Worm (Caenorhabditis elegans): ENCODE results near the gene Y1A5A.1.

Y1A5A.1 gene

DNA sequence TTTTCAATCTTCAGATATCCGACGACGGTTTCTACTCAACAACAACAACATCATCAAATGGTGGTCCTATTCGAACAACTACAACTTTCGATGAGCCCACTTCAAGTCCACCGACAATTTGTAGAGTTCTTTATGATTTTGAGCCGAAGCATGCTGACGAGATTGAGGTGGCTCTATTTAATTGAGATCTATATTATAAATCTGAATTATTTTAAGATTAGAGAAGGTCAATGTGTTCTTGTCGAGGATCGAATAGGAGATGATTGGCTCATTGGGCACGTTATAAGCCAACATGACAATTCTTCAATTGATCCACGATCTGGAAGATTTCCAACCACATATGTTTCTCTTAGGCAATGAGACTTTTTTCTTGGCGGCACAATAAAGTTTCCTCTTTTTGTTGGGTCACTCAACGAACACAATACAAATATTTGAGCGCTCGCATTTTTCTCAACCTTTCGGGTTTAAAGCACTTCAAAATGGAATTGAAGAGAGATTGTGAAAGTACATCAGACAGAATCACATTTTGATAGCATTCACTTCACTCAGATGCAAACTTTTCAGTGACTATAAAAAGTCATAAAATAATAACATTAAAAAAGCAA is 29.0 kb upstream of the Y1A5A.1 start:
- TF ChIP-seq pha-4 (tag; optimal IDR thresholded peaks at IDR 0.05) (peak; percentile 60), nhr-77 (tag; optimal IDR thresholded peaks at IDR 0.05) (no peak), lin-15B (tag; optimal IDR thresholded peaks at IDR 0.05) (no peak), skn-1 (tag; optimal IDR thresholded peaks at IDR 0.05) (no peak), ztf-4 (tag; optimal IDR thresholded peaks at IDR 0.05) (peak; percentile 57), mml-1 (tag; optimal IDR thresholded peaks at IDR 0.05) (no peak), sea-2 (GFP tag; optimal IDR thresholded peaks at IDR 0.05) (no peak), unc-62 (GFP tag; optimal IDR thresholded peaks at IDR 0.05) (no peak), egl-5 (tag; optimal IDR thresholded peaks at IDR 0.05) (no peak), ztf-11 (tag; optimal IDR thresholded peaks at IDR 0.05) (no peak), ceh-28 (tag; optimal IDR thresholded peaks at IDR 0.05) (peak; percentile 40), nhr-25 (tag; optimal IDR thresholded peaks at IDR 0.05) (no peak), lsy-12 (tag; optimal IDR thresholded peaks at IDR 0.05) (peak; percentile 26), nhr-28 (tag; optimal IDR thresholded peaks at IDR 0.05) (no peak), nhr-12 (tag; optimal IDR thresholded peaks at IDR 0.05) (no peak), ama-1 (optimal IDR thresholded peaks at IDR 0.05) (peak; percentile 72), ceh-16 (tag; optimal IDR thresholded peaks at IDR 0.05) (no peak), zag-1 (tag; optimal IDR thresholded peaks at IDR 0.05) (no peak), elt-2 (tag; optimal IDR thresholded peaks at IDR 0.05) (peak; percentile 7), ceh-9 (tag; optimal IDR thresholded peaks at IDR 0.05) (no peak), eor-1 (tag; optimal IDR thresholded peaks at IDR 0.05) (no peak), ZK546.5 (tag; optimal IDR thresholded peaks at IDR 0.05) (no peak), snpc-4 (tag; optimal IDR thresholded peaks at IDR 0.05) (no peak), hmg-11 (tag; optimal IDR thresholded peaks at IDR 0.05) (no peak), mdl-1 (tag; optimal IDR thresholded peaks at IDR 0.05) (no peak), daf-12 (tag; optimal IDR thresholded peaks at IDR 0.05) (no peak), nhr-11 (tag; optimal IDR thresholded peaks at IDR 0.05) (no peak), pqm-1 (tag; optimal IDR thresholded peaks at IDR 0.05) (no peak), nfya-1 (tag; optimal IDR thresholded peaks at IDR 0.05; ENCODE audit: insufficient read depth) (no peak), fos-1 (tag; optimal IDR thresholded peaks at IDR 0.05) (no peak), nhr-43 (tag; optimal IDR thresholded peaks at IDR 0.05; ENCODE audit: poor library complexity, severe bottlenecking) (peak; percentile 52), R02D3.7 (tag; optimal IDR thresholded peaks at IDR 0.05) (no peak), fkh-2 (tag; optimal IDR thresholded peaks at IDR 0.05) (no peak), fkh-10 (GFP tag; optimal IDR thresholded peaks at IDR 0.05) (no peak), nhr-23 (tag; optimal IDR thresholded peaks at IDR 0.05) (peak; percentile 57), jun-1 (tag; optimal IDR thresholded peaks at IDR 0.05) (peak; percentile 48), elt-1 (tag; optimal IDR thresholded peaks at IDR 0.05) (no peak), tbx-2 (tag; optimal IDR thresholded peaks at IDR 0.05) (peak; percentile 17), nhr-76 (tag; optimal IDR thresholded peaks at IDR 0.05) (no peak), nhr-67 (tag; optimal IDR thresholded peaks at IDR 0.05) (no peak), aly-2 (tag; optimal IDR thresholded peaks at IDR 0.05) (peak; percentile 90), ceh-82 (tag; optimal IDR thresholded peaks at IDR 0.05) (peak; percentile 33), lin-39 (tag; optimal IDR thresholded peaks at IDR 0.05) (no peak), unc-39 (tag; optimal IDR thresholded peaks at IDR 0.05) (no peak), nhr-237 (tag; optimal IDR thresholded peaks at IDR 0.05) (no peak), elt-3 (tag; optimal IDR thresholded peaks at IDR 0.05) (no peak), egl-27 (tag; optimal IDR thresholded peaks at IDR 0.05) (peak; percentile 10)
